Fruit fly (Drosophila melanogaster) whole organism, embryonic: ENCODE measurements around the gene CG13609.
A peak's percentile ranks its signal among the peaks of the same experiment; 100 is the strongest.

Experiments
- Adf1 ChIP-seq: fragments of 200-800 bp; sonication (Bioruptor generic); IDR thresholded peaks from 2 replicates; pipeline ENCODE4 v1.3.6; 2022; ENCODE audit warnings: missing biosample characterization, missing genetic modification characterization
- B-H2 ChIP-seq: fragments of 200-800 bp; sonication (Bioruptor generic); optimal IDR thresholded peaks from 2 replicates; lab custom pipeline; 2018; ENCODE audit warnings: missing biosample characterization, mild to moderate bottlenecking, missing genetic modification characterization
- CG11085 ChIP-seq: fragments of 200-800 bp; sonication (Bioruptor generic); IDR thresholded peaks from 2 replicates; pipeline ENCODE4 v1.3.6; 2022; ENCODE audit warnings: missing biosample characterization, missing genetic modification characterization
- CG11398 ChIP-seq: fragments of 200-800 bp; sonication (Bioruptor generic); optimal IDR thresholded peaks from 2 replicates; lab custom pipeline; 2016; ENCODE audit warnings: missing biosample characterization, missing genetic modification characterization
- CG11456 ChIP-seq: fragments of 200-800 bp; sonication (Bioruptor generic); IDR thresholded peaks from 3 replicates; pipeline ENCODE4 v1.3.6; 2022; ENCODE audit warnings: missing biosample characterization, missing genetic modification characterization
- CG12236 ChIP-seq: fragments of 200-800 bp; sonication (Bioruptor generic); optimal IDR thresholded peaks from 2 replicates; lab custom pipeline; 2016; ENCODE audit warnings: missing biosample characterization, missing genetic modification characterization
- CG13424 ChIP-seq: fragments of 200-800 bp; sonication (Bioruptor generic); optimal IDR thresholded peaks from 2 replicates; lab custom pipeline; 2019; ENCODE audit warnings: missing biosample characterization, mild to moderate bottlenecking, missing genetic modification characterization, moderate library complexity
- CG14014 ChIP-seq: fragments of 200-800 bp; sonication (Bioruptor generic); IDR thresholded peaks from 2 replicates; pipeline ENCODE4 v1.3.6; 2022; ENCODE audit warnings: missing biosample characterization, missing genetic modification characterization
- CG14860 ChIP-seq: fragments of 200-800 bp; sonication (Bioruptor generic); IDR thresholded peaks from 3 replicates; pipeline ENCODE4 v1.3.6; 2022; ENCODE audit warnings: missing biosample characterization, missing genetic modification characterization; ENCODE audit not compliant: partially characterized antibody
- CG2120 ChIP-seq: fragments of 200-800 bp; sonication (Bioruptor generic); optimal IDR thresholded peaks from 3 replicates; lab custom pipeline; 2016; ENCODE audit warnings: missing biosample characterization, missing genetic modification characterization
- CG3163 ChIP-seq: fragments of 200-800 bp; sonication (Bioruptor generic); optimal IDR thresholded peaks from 3 replicates; lab custom pipeline; 2016; ENCODE audit warnings: missing biosample characterization, missing genetic modification characterization
- CG32767 ChIP-seq: fragments of 200-800 bp; sonication (Bioruptor generic); IDR thresholded peaks from 2 replicates; pipeline ENCODE4 v1.3.6; 2022; ENCODE audit warnings: missing biosample characterization, missing genetic modification characterization
- CG32772 ChIP-seq: fragments of 200-800 bp; sonication (Bioruptor generic); IDR thresholded peaks from 2 replicates; pipeline ENCODE4 v1.3.6; 2022; ENCODE audit warnings: missing biosample characterization, missing genetic modification characterization
- CG3407 ChIP-seq: fragments of 200-800 bp; sonication (Bioruptor generic); optimal IDR thresholded peaks from 2 replicates; lab custom pipeline; 2018; ENCODE audit warnings: missing biosample characterization, mild to moderate bottlenecking, missing genetic modification characterization
- CG34224 ChIP-seq: fragments of 200-800 bp; sonication (Bioruptor generic); IDR thresholded peaks from 3 replicates; pipeline ENCODE4 v1.3.6; 2022; ENCODE audit warnings: missing biosample characterization, missing genetic modification characterization; ENCODE audit not compliant: partially characterized antibody
- CG4328 ChIP-seq: fragments of 200-800 bp; sonication (Bioruptor generic); optimal IDR thresholded peaks from 3 replicates; lab custom pipeline; 2017; ENCODE audit warnings: missing biosample characterization, missing genetic modification reagents, missing genetic modification characterization
- CG8089 ChIP-seq: fragments of 200-800 bp; sonication (Bioruptor generic); optimal IDR thresholded peaks from 3 replicates; lab custom pipeline; 2016; ENCODE audit warnings: missing biosample characterization, missing genetic modification characterization
- CG9437 ChIP-seq: fragments of 200-800 bp; sonication (Bioruptor generic); optimal IDR thresholded peaks from 2 replicates; lab custom pipeline; 2018; ENCODE audit warnings: missing biosample characterization, mild to moderate bottlenecking, missing genetic modification characterization
- CG9817 ChIP-seq: fragments of 200-800 bp; sonication (Bioruptor generic); optimal IDR thresholded peaks from 2 replicates; lab custom pipeline; 2018; ENCODE audit warnings: missing biosample characterization, mild to moderate bottlenecking, missing genetic modification characterization, moderate library complexity
- CTCF ChIP-seq: fragments of 200-800 bp; sonication (Bioruptor generic); optimal IDR thresholded peaks from 2 replicates; lab custom pipeline; 2017; ENCODE audit warnings: missing biosample characterization, mild to moderate bottlenecking, missing genetic modification characterization, moderate library complexity
- Camta ChIP-seq: fragments of 200-800 bp; sonication (Bioruptor generic); optimal IDR thresholded peaks from 2 replicates; lab custom pipeline; 2016; ENCODE audit warnings: missing biosample characterization, missing genetic modification characterization
- D19A ChIP-seq: fragments of 200-800 bp; optimal IDR thresholded peaks from 3 replicates; lab custom pipeline; 2019; ENCODE audit warnings: missing biosample characterization, mild to moderate bottlenecking, missing genetic modification characterization, moderate library complexity
- Dfd ChIP-seq, 2 experiments: fragments of >200 bp; optimal IDR thresholded peaks; 2 replicates each; lab custom pipeline; 2017; ENCODE audit warnings: missing biosample characterization in 2 of 2, missing genetic modification characterization in 2 of 2
- Ets65A ChIP-seq: fragments of 200-800 bp; sonication (Bioruptor generic); peaks from one replicate; lab custom pipeline; 2016; ENCODE audit warnings: missing biosample characterization, missing genetic modification characterization
- HmgZ ChIP-seq: fragments of 200-800 bp; sonication (Bioruptor generic); optimal IDR thresholded peaks from 2 replicates; lab custom pipeline; 2018; ENCODE audit warnings: missing biosample characterization, mild to moderate bottlenecking, missing genetic modification characterization
- Myb ChIP-seq: fragments of 200-800 bp; sonication (Bioruptor generic); optimal IDR thresholded peaks from 2 replicates; lab custom pipeline; 2016; ENCODE audit warnings: missing biosample characterization, missing genetic modification characterization
- Nf-YA ChIP-seq: fragments of 200-800 bp; sonication (Bioruptor generic); IDR thresholded peaks from 2 replicates; pipeline ENCODE4 v1.3.6; 2022; ENCODE audit warnings: missing biosample characterization, missing genetic modification characterization
- Oli ChIP-seq: fragments of 200-800 bp; sonication (Bioruptor generic); optimal IDR thresholded peaks from 2 replicates; lab custom pipeline; 2018; ENCODE audit warnings: missing biosample characterization, mild to moderate bottlenecking, missing genetic modification characterization, moderate library complexity
- PHDP ChIP-seq: fragments of 200-800 bp; sonication (Bioruptor generic); optimal IDR thresholded peaks from 3 replicates; lab custom pipeline; 2018; ENCODE audit warnings: missing biosample characterization, mild to moderate bottlenecking, missing genetic modification characterization, moderate library complexity
- Scr ChIP-seq: fragments of 200-800 bp; sonication (Bioruptor generic); IDR thresholded peaks from 2 replicates; pipeline ENCODE4 v1.3.6; 2022; ENCODE audit warnings: missing biosample characterization, missing genetic modification characterization; ENCODE audit not compliant: partially characterized antibody
- ci ChIP-seq: fragments of 200-800 bp; sonication (Bioruptor generic); IDR thresholded peaks from 3 replicates; pipeline ENCODE4 v1.3.6; 2022; ENCODE audit warnings: missing biosample characterization, missing genetic modification characterization
- dan ChIP-seq: fragments of 200-800 bp; sonication (Bioruptor generic); IDR thresholded peaks from 2 replicates; pipeline ENCODE4 v1.3.6; 2022; ENCODE audit warnings: missing biosample characterization, missing genetic modification characterization
- dmrt11E ChIP-seq: fragments of 200-800 bp; sonication (Bioruptor generic); optimal IDR thresholded peaks from 3 replicates; lab custom pipeline; 2018; ENCODE audit warnings: missing biosample characterization, mild to moderate bottlenecking, missing genetic modification characterization, moderate library complexity
- eve ChIP-seq, 2 experiments: fragments of >200 bp; optimal IDR thresholded peaks; 2 replicates each; lab custom pipeline; 2017; ENCODE audit warnings: missing biosample characterization in 2 of 2, missing genetic modification characterization in 2 of 2
- fu2 ChIP-seq: fragments of 200-800 bp; sonication (Bioruptor generic); optimal IDR thresholded peaks from 2 replicates; lab custom pipeline; 2016; ENCODE audit warnings: missing biosample characterization, missing genetic modification characterization
- gsb-n ChIP-seq: fragments of 200-800 bp; sonication (Bioruptor generic); optimal IDR thresholded peaks from 3 replicates; lab custom pipeline; 2018; ENCODE audit warnings: missing biosample characterization, mild to moderate bottlenecking, missing genetic modification characterization
- gt ChIP-seq: fragments of 200-800 bp; sonication (Bioruptor generic); IDR thresholded peaks from 2 replicates; pipeline ENCODE4 v1.3.6; 2022; ENCODE audit warnings: missing biosample characterization, missing genetic modification characterization
- h ChIP-seq: fragments of >200 bp; optimal IDR thresholded peaks from 2 replicates; lab custom pipeline; 2017
- kni ChIP-seq: fragments of 200-800 bp; sonication (Bioruptor generic); optimal IDR thresholded peaks from 3 replicates; lab custom pipeline; 2017; ENCODE audit warnings: mild to moderate bottlenecking, missing biosample characterization, missing genetic modification reagents, missing genetic modification characterization
- lab ChIP-seq: fragments of 200-800 bp; sonication (Bioruptor generic); optimal IDR thresholded peaks from 3 replicates; lab custom pipeline; 2017; ENCODE audit warnings: missing biosample characterization, missing genetic modification characterization, mild to moderate bottlenecking, moderate library complexity, missing genetic modification reagents
- maf-S ChIP-seq: fragments of 200-800 bp; sonication (Bioruptor generic); optimal IDR thresholded peaks from 2 replicates; lab custom pipeline; 2016; ENCODE audit warnings: missing biosample characterization, missing genetic modification characterization
- mirr ChIP-seq: fragments of 200-800 bp; sonication (Bioruptor generic); optimal IDR thresholded peaks from 3 replicates; lab custom pipeline; 2018; ENCODE audit warnings: missing biosample characterization, mild to moderate bottlenecking, missing genetic modification characterization
- nerfin-1 ChIP-seq: fragments of 200-800 bp; sonication (Bioruptor generic); optimal IDR thresholded peaks from 3 replicates; lab custom pipeline; 2019; ENCODE audit warnings: missing biosample characterization, mild to moderate bottlenecking, missing genetic modification characterization, moderate library complexity
- peb ChIP-seq: fragments of 200-800 bp; sonication (Bioruptor generic); IDR thresholded peaks from 2 replicates; pipeline ENCODE4 v1.3.6; 2022; ENCODE audit warnings: missing biosample characterization, missing genetic modification characterization
- pfk ChIP-seq: fragments of 200-800 bp; sonication (Bioruptor generic); optimal IDR thresholded peaks from 2 replicates; lab custom pipeline; 2018; ENCODE audit warnings: missing biosample characterization, mild to moderate bottlenecking, missing genetic modification characterization, moderate library complexity
- pnt ChIP-seq: fragments of 200-800 bp; sonication (Bioruptor generic); optimal IDR thresholded peaks from 3 replicates; lab custom pipeline; 2016; ENCODE audit warnings: missing biosample characterization, missing genetic modification characterization
- rib ChIP-seq: fragments of 200-800 bp; sonication (Bioruptor generic); IDR thresholded peaks from 2 replicates; pipeline ENCODE4 v1.3.6; 2022; ENCODE audit warnings: missing biosample characterization, missing genetic modification characterization
- run ChIP-seq: fragments of 200-800 bp; sonication (Bioruptor generic); optimal IDR thresholded peaks from 3 replicates; lab custom pipeline; 2018; ENCODE audit warnings: missing biosample characterization, mild to moderate bottlenecking, missing genetic modification characterization
- slp2 ChIP-seq: fragments of 200-800 bp; sonication (Bioruptor generic); optimal IDR thresholded peaks from 2 replicates; lab custom pipeline; 2016; ENCODE audit warnings: missing biosample characterization, missing genetic modification characterization
- tap ChIP-seq: fragments of 200-800 bp; optimal IDR thresholded peaks from 3 replicates; lab custom pipeline; 2019; ENCODE audit warnings: missing biosample characterization, mild to moderate bottlenecking, missing genetic modification characterization, moderate library complexity

CG13609 gene

dm6 chr3R:24230423-24231205 lies 3.8 kb downstream of the CG13609 start, which contains the start of gene mask (continued):
- TF ChIP-seq slp2 = peak; percentile 81
- 0 out of 2 replicates have a peak, but pooled peaks have one; percentile 25 for TF ChIP-seq Adf1
- TF ChIP-seq CG12236 = peak; percentile 73
- TF ChIP-seq CG11398 (GFP tag; lab: Kevin White, UChicago) = peak; percentile 64
- TF ChIP-seq CG3163 (GFP tag; lab: Kevin White, UChicago) = peak; percentile 71
- peak; percentile 49 for TF ChIP-seq CG3407 (GFP tag; lab: Kevin White, UChicago)
- peak; percentile 86 for TF ChIP-seq CG8089 (GFP tag; lab: Kevin White, UChicago)
- TF ChIP-seq fu2 (GFP tag; lab: Kevin White, UChicago) = peak; percentile 78
- peak; percentile 84 for TF ChIP-seq Camta (GFP tag; lab: Kevin White, UChicago)
- TF ChIP-seq gsb-n (tag; lab: Kevin White, UChicago) = peak; percentile 41
- TF ChIP-seq nerfin-1 = peak; percentile 47
- peak; percentile 70 for TF ChIP-seq kni (GFP tag; lab: Kevin White, UChicago)
- peak; percentile 66 for TF ChIP-seq PHDP (tag; lab: Kevin White, UChicago)
- no peak for TF ChIP-seq run
- TF ChIP-seq CG9437 = peak; percentile 74
- TF ChIP-seq pfk (GFP tag; lab: Kevin White, UChicago) = peak; percentile 70
- no peak; the same call in 1 of the 2 replicates for TF ChIP-seq rib
- TF ChIP-seq CG9817 (tag; lab: Kevin White, UChicago) = peak; percentile 81
- peak; percentile 75 for TF ChIP-seq CG14014 (GFP tag; lab: Robert Waterston, UW)
- TF ChIP-seq D19A = peak; percentile 4
- TF ChIP-seq peb (GFP tag; lab: Robert Waterston, UW) = no peak
- TF ChIP-seq gt (GFP tag; lab: Robert Waterston, UW) = peak; percentile 40; the same call in 1 of the 2 replicates
- TF ChIP-seq ci (GFP tag; lab: Robert Waterston, UW) = peak; percentile 93
- peak; percentile 70; the same call in 1 of the 2 replicates for TF ChIP-seq Nf-YA
- no peak for TF ChIP-seq tap (tag; lab: Kevin White, UChicago)
- peak; percentile 46 for TF ChIP-seq CG2120
- no peak for TF ChIP-seq Dfd (GFP tag; optimal IDR thresholded peaks at IDR 0.05; lab: Kevin White, UChicago)
- TF ChIP-seq dan (GFP tag; lab: Robert Waterston, UW) = no peak
- peak; percentile 39 for TF ChIP-seq CG13424 (tag; lab: Kevin White, UChicago)
- TF ChIP-seq eve (GFP tag; optimal IDR thresholded peaks at IDR 0.05; lab: Kevin White, UChicago) = no peak
- TF ChIP-seq pnt (GFP tag; lab: Kevin White, UChicago) = no peak
- peak; percentile 91 for TF ChIP-seq B-H2 (GFP tag; lab: Kevin White, UChicago)
- peak; percentile 83 for TF ChIP-seq CG4328
- TF ChIP-seq CG34224 = no peak
- TF ChIP-seq CG14860 (GFP tag; lab: Robert Waterston, UW) = no peak
- TF ChIP-seq HmgZ (tag; lab: Kevin White, UChicago) = peak; percentile 56
- no peak for TF ChIP-seq h (lab: Kevin White, UChicago)
- peak; percentile 86 for TF ChIP-seq CG11085 (GFP tag; lab: Robert Waterston, UW)
- peak; percentile 87 for TF ChIP-seq lab (GFP tag; lab: Kevin White, UChicago)
- peak; percentile 59 for TF ChIP-seq dmrt11E (tag; lab: Kevin White, UChicago)
- TF ChIP-seq CG11456 (GFP tag; lab: Robert Waterston, UW) = peak; percentile 95
- TF ChIP-seq Scr (GFP tag; lab: Robert Waterston, UW) = 0 out of 2 replicates have a peak, but pooled peaks have one; percentile 5
- peak; percentile 64 for TF ChIP-seq Myb (GFP tag; lab: Kevin White, UChicago)
- peak; percentile 94 for TF ChIP-seq mirr (GFP tag; lab: Kevin White, UChicago)
- TF ChIP-seq Ets65A (GFP tag; lab: Kevin White, UChicago) = peak; percentile 97
- peak; percentile 43 for TF ChIP-seq Oli (tag; lab: Kevin White, UChicago)
- TF ChIP-seq maf-S (GFP tag; lab: Kevin White, UChicago) = peak; percentile 63
- TF ChIP-seq CG32767 (GFP tag; lab: Robert Waterston, UW) = no peak
- peak; percentile 61; the same call in 1 of the 2 replicates for TF ChIP-seq CG32772 (GFP tag; lab: Robert Waterston, UW)
- peak; percentile 44 for TF ChIP-seq CTCF (GFP tag; lab: Kevin White, UChicago)
